Worm (Caenorhabditis elegans) whole organism, L4 larva: ENCODE data around the gene mel-11.

ENCODE experiments used
- T26A8.4 ChIP-seq: fragments of 200-800 bp; sonication (Bioruptor generic); IDR thresholded peaks from 2 replicates; pipeline ENCODE4 v1.3.6; 2022; ENCODE audit warnings: missing genetic modification characterization, missing compliant biosample characterization
- fkh-10 ChIP-seq: fragments of 150-350 bp; optimal IDR thresholded peaks from 2 replicates; lab custom pipeline; 2014; ENCODE audit warnings: missing biosample characterization, missing genetic modification reagents, missing genetic modification characterization
- nhr-77 ChIP-seq: fragments of 150-350 bp; optimal IDR thresholded peaks from 2 replicates; lab custom pipeline; 2014; ENCODE audit warnings: missing biosample characterization, missing genetic modification characterization
- pqm-1 ChIP-seq: sonication (generic microtip); optimal IDR thresholded peaks from 2 replicates; lab custom pipeline; 2017; ENCODE audit warnings: missing biosample characterization, missing genetic modification characterization

- TF ChIP-seq nhr-77 (tag; lab: Kevin White, UChicago), result no peak
- TF ChIP-seq fkh-10 (GFP tag; lab: Kevin White, UChicago), result no peak
- TF ChIP-seq pqm-1, result no peak
- no peak for TF ChIP-seq T26A8.4 (GFP tag; lab: Robert Waterston, UW)
These were observed 24.6 kb upstream of the mel-11 start, which contains the start of gene scp-1 for ce11 chrII:9333714-9334113.
